Worm (Caenorhabditis elegans) whole organism, young adult: ENCODE data around the gene svh-11.

ENCODE experiments used
- F23B12.7 ChIP-seq: sonication (generic microtip); optimal IDR thresholded peaks from 2 replicates; lab custom pipeline; 2017; ENCODE audit warnings: missing genetic modification characterization, mild to moderate bottlenecking, missing compliant biosample characterization, antibody characterized with exemption, moderate library complexity; ENCODE audit not compliant: insufficient read depth
- F49E8.2 ChIP-seq: sonication (generic microtip); optimal IDR thresholded peaks from 3 replicates; lab custom pipeline; 2017; ENCODE audit warnings: missing genetic modification characterization, mild to moderate bottlenecking, missing compliant biosample characterization, antibody characterized with exemption, moderate library complexity; ENCODE audit not compliant: insufficient read depth
- F52B5.7 ChIP-seq: sonication (generic microtip); optimal IDR thresholded peaks from 2 replicates; lab custom pipeline; 2016; ENCODE audit warnings: mild to moderate bottlenecking, missing genetic modification characterization, missing compliant biosample characterization
- K12H6.12 ChIP-seq: fragments of 200-800 bp; sonication (Bioruptor generic); optimal IDR thresholded peaks from 2 replicates; lab custom pipeline; 2018; ENCODE audit warnings: mild to moderate bottlenecking, missing genetic modification characterization, missing compliant biosample characterization
- Y67H2A.10 ChIP-seq: fragments of 200-800 bp; sonication (Bioruptor generic); conservative IDR thresholded peaks from 2 replicates; pipeline ENCODE4 v1.3.6; 2022; ENCODE audit warnings: missing genetic modification reagents, missing genetic modification characterization, missing compliant biosample characterization
- ZK185.1 ChIP-seq: sonication (generic microtip); optimal IDR thresholded peaks from 2 replicates; lab custom pipeline; 2016; ENCODE audit warnings: mild to moderate bottlenecking, missing genetic modification characterization, missing compliant biosample characterization; ENCODE audit not compliant: poor library complexity, severe bottlenecking
- ama-1 ChIP-seq, 3 experiments: fragments of 150-350 bp in 1 of 3; sonication (generic microtip) in 2 of 3; optimal IDR thresholded peaks; 2 replicates each; lab custom pipeline; 2014 to 2018; ENCODE audit warnings: missing biosample characterization in 2 of 3, missing genetic modification characterization in 2 of 3, missing genetic modification reagents in 2 of 3
- aptf-2 ChIP-seq: fragments of 200-800 bp; sonication (Bioruptor generic); conservative IDR thresholded peaks from 2 replicates; pipeline ENCODE4 v1.3.6; 2022; ENCODE audit warnings: missing genetic modification reagents, missing genetic modification characterization, missing compliant biosample characterization
- aptf-3 ChIP-seq: fragments of 200-800 bp; sonication (Bioruptor generic); IDR thresholded peaks from 2 replicates; pipeline ENCODE4 v1.3.6; 2022; ENCODE audit warnings: missing genetic modification characterization, missing compliant biosample characterization
- atf-7 ChIP-seq: sonication (generic microtip); optimal IDR thresholded peaks from 2 replicates; lab custom pipeline; 2017; ENCODE audit warnings: mild to moderate bottlenecking, missing genetic modification characterization, missing compliant biosample characterization
- attf-3 ChIP-seq: fragments of 200-800 bp; sonication (Bioruptor generic); conservative IDR thresholded peaks from 2 replicates; pipeline ENCODE4 v1.3.6; 2022; ENCODE audit warnings: missing genetic modification reagents, missing genetic modification characterization, missing compliant biosample characterization
- attf-5 ChIP-seq: fragments of 200-800 bp; sonication (Bioruptor generic); optimal IDR thresholded peaks from 2 replicates; lab custom pipeline; 2018; ENCODE audit warnings: mild to moderate bottlenecking, missing genetic modification characterization, missing compliant biosample characterization
- ceh-100 ChIP-seq: fragments of 200-800 bp; sonication (Bioruptor generic); IDR thresholded peaks from 2 replicates; pipeline ENCODE4 v1.3.6; 2022; ENCODE audit warnings: missing genetic modification reagents, missing genetic modification characterization, missing compliant biosample characterization
- ceh-40 ChIP-seq: fragments of 200-800 bp; sonication (Bioruptor generic); IDR thresholded peaks from 2 replicates; pipeline ENCODE4 v1.3.6; 2022; ENCODE audit warnings: missing genetic modification characterization, missing compliant biosample characterization
- ceh-58 ChIP-seq: fragments of 200-800 bp; sonication (Bioruptor generic); IDR thresholded peaks from 2 replicates; pipeline ENCODE4 v1.3.6; 2022; ENCODE audit warnings: missing genetic modification characterization, missing compliant biosample characterization
- ceh-79 ChIP-seq: sonication (generic microtip); optimal IDR thresholded peaks from 2 replicates; lab custom pipeline; 2017; ENCODE audit warnings: mild to moderate bottlenecking, missing genetic modification characterization, missing compliant biosample characterization
- dox-1 ChIP-seq: fragments of 200-800 bp; sonication (Bioruptor generic); IDR thresholded peaks from 2 replicates; pipeline ENCODE4 v1.3.6; 2022; ENCODE audit warnings: missing genetic modification reagents, missing genetic modification characterization, missing compliant biosample characterization
- egrh-3 ChIP-seq: fragments of 200-800 bp; sonication (Bioruptor generic); IDR thresholded peaks from 2 replicates; pipeline ENCODE4 v1.3.6; 2022; ENCODE audit warnings: missing genetic modification reagents, missing genetic modification characterization, missing compliant biosample characterization
- ekl-4 ChIP-seq: fragments of 200-800 bp; sonication (Bioruptor generic); IDR thresholded peaks from 2 replicates; pipeline ENCODE4 v1.3.6; 2022; ENCODE audit warnings: missing genetic modification reagents, missing genetic modification characterization, missing compliant biosample characterization
- ets-4 ChIP-seq: fragments of 200-800 bp; sonication (Bioruptor generic); optimal IDR thresholded peaks from 2 replicates; lab custom pipeline; 2018; ENCODE audit warnings: mild to moderate bottlenecking, missing genetic modification characterization, missing compliant biosample characterization
- fkh-3 ChIP-seq: sonication (generic microtip); optimal IDR thresholded peaks from 2 replicates; lab custom pipeline; 2016; ENCODE audit warnings: mild to moderate bottlenecking, missing genetic modification characterization, missing compliant biosample characterization
- hmg-1.2 ChIP-seq: fragments of 200-800 bp; sonication (Bioruptor generic); IDR thresholded peaks from 2 replicates; pipeline ENCODE4 v1.3.6; 2022; ENCODE audit warnings: missing genetic modification reagents, missing genetic modification characterization, missing compliant biosample characterization
- lir-1 ChIP-seq: fragments of 200-800 bp; sonication (Bioruptor generic); conservative IDR thresholded peaks from 2 replicates; pipeline ENCODE4 v1.3.6; 2022; ENCODE audit warnings: missing genetic modification reagents, missing genetic modification characterization, missing compliant biosample characterization
- lsl-1 ChIP-seq: fragments of 200-800 bp; sonication (Bioruptor generic); optimal IDR thresholded peaks from 2 replicates; lab custom pipeline; 2018; ENCODE audit warnings: mild to moderate bottlenecking, missing genetic modification characterization, moderate library complexity, missing compliant biosample characterization
- lsy-27 ChIP-seq: sonication (generic microtip); optimal IDR thresholded peaks from 2 replicates; lab custom pipeline; 2017; ENCODE audit warnings: missing genetic modification characterization, mild to moderate bottlenecking, missing compliant biosample characterization, antibody characterized with exemption, missing genotype, borderline replicate concordance; ENCODE audit not compliant: insufficient read depth
- madf-3 ChIP-seq: fragments of 200-800 bp; sonication (Bioruptor generic); IDR thresholded peaks from 2 replicates; pipeline ENCODE4 v1.3.6; 2022; ENCODE audit warnings: missing genetic modification reagents, missing genetic modification characterization, missing compliant biosample characterization
- madf-6 ChIP-seq: fragments of 200-800 bp; sonication (Bioruptor generic); IDR thresholded peaks from 2 replicates; pipeline ENCODE4 v1.3.6; 2022; ENCODE audit warnings: missing genetic modification reagents, missing genetic modification characterization, missing compliant biosample characterization
- nfya-1 ChIP-seq: sonication (generic microtip); optimal IDR thresholded peaks from 2 replicates; lab custom pipeline; 2017; ENCODE audit warnings: antibody characterized with exemption, missing compliant biosample characterization, missing genetic modification characterization, borderline replicate concordance; ENCODE audit not compliant: insufficient read depth
- nhr-179 ChIP-seq: sonication (generic microtip); optimal IDR thresholded peaks from 2 replicates; lab custom pipeline; 2016; ENCODE audit warnings: mild to moderate bottlenecking, missing genetic modification characterization, missing compliant biosample characterization
- nhr-27 ChIP-seq: fragments of 200-800 bp; sonication (Bioruptor generic); optimal IDR thresholded peaks from 2 replicates; lab custom pipeline; 2018; ENCODE audit warnings: mild to moderate bottlenecking, missing genetic modification characterization, moderate library complexity, missing compliant biosample characterization
- nhr-80 ChIP-seq: sonication (generic microtip); optimal IDR thresholded peaks from 2 replicates; lab custom pipeline; 2016; ENCODE audit warnings: missing genetic modification characterization, missing compliant biosample characterization
- pha-4 ChIP-seq: fragments of 150-350 bp; sonication (generic microtip); optimal IDR thresholded peaks from 2 replicates; lab custom pipeline; 2014; ENCODE audit warnings: missing biosample characterization, missing genetic modification reagents, missing genetic modification characterization
- rec-8 ChIP-seq, 2 experiments: sonication (generic microtip); optimal IDR thresholded peaks; 2 replicates each; lab custom pipeline; 2016; ENCODE audit warnings: mild to moderate bottlenecking in 2 of 2, missing genetic modification characterization in 2 of 2, missing genetic modification reagents in 2 of 2, missing genotype in 2 of 2, missing biosample characterization in 1 of 2, missing compliant biosample characterization in 1 of 2, moderate library complexity in 1 of 2
- repo-1 ChIP-seq: sonication (generic microtip); optimal IDR thresholded peaks from 2 replicates; lab custom pipeline; 2017; ENCODE audit warnings: mild to moderate bottlenecking, missing genetic modification characterization, missing compliant biosample characterization
- sea-2 ChIP-seq: fragments of 200-800 bp; sonication (Bioruptor generic); IDR thresholded peaks from 2 replicates; pipeline ENCODE4 v1.3.6; 2022; ENCODE audit warnings: missing genetic modification characterization, missing compliant biosample characterization
- snpc-1.3 ChIP-seq: sonication (generic microtip); optimal IDR thresholded peaks from 2 replicates; lab custom pipeline; 2017; ENCODE audit warnings: missing genetic modification characterization, mild to moderate bottlenecking, missing compliant biosample characterization, antibody characterized with exemption, moderate library complexity, missing genotype, missing genetic modification reagents; ENCODE audit not compliant: insufficient read depth
- snpc-3.4 ChIP-seq: sonication (generic microtip); optimal IDR thresholded peaks from 2 replicates; lab custom pipeline; 2017; ENCODE audit warnings: missing genetic modification characterization, mild to moderate bottlenecking, missing compliant biosample characterization, antibody characterized with exemption, moderate library complexity, missing genotype, missing genetic modification reagents
- somi-1 ChIP-seq: fragments of 200-800 bp; sonication (Bioruptor generic); optimal IDR thresholded peaks from 2 replicates; lab custom pipeline; 2018; ENCODE audit warnings: mild to moderate bottlenecking, missing genetic modification characterization, missing compliant biosample characterization
- sptf-2 ChIP-seq: fragments of 200-800 bp; sonication (Bioruptor generic); optimal IDR thresholded peaks from 2 replicates; lab custom pipeline; 2018; ENCODE audit warnings: mild to moderate bottlenecking, missing genetic modification characterization, missing compliant biosample characterization
- tlf-1 ChIP-seq: fragments of 200-800 bp; sonication (Bioruptor generic); optimal IDR thresholded peaks from 2 replicates; lab custom pipeline; 2018; ENCODE audit warnings: mild to moderate bottlenecking, missing genetic modification characterization, missing compliant biosample characterization
- ztf-18 ChIP-seq: sonication (generic microtip); optimal IDR thresholded peaks from 2 replicates; lab custom pipeline; 2016; ENCODE audit warnings: missing genotype, mild to moderate bottlenecking, missing genetic modification characterization, missing compliant biosample characterization
- ztf-25 ChIP-seq: fragments of 200-800 bp; sonication (Bioruptor generic); IDR thresholded peaks from 2 replicates; pipeline ENCODE4 v1.3.6; 2022; ENCODE audit warnings: missing genetic modification reagents, missing genetic modification characterization, missing compliant biosample characterization

Gene svh-11

DNA sequence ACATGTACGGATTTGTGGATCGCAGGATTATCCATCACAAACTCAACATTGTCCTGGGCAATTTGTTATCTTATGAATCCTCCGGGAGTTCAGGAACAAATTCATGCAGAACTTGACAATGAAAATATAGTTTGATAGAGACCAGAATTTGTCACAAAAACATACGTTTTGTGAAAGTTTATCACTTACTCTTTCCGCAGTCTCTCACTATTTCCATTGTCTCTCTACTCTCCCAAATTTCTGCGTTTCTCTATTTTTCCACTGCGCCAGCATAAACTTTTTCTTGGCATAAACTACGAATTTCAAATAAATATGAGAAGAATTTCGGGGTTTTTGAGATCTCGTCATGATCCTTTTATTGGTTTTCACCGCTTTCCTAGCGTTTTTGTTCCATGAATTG lies 35.7 kb downstream of the svh-11 start, which contains the start of gene cyp-33C3:
TSS of gene cyp-33C3 (plus strand) at position 149 of the 400 bp plus-strand sequence.
- no peak for TF ChIP-seq madf-3 (GFP tag; lab: Robert Waterston, UW)
- peak; percentile 41; the same call in 1 of the 2 replicates for TF ChIP-seq hmg-1.2 (GFP tag; lab: Robert Waterston, UW)
- no peak for TF ChIP-seq F49E8.2 (tag; lab: Kevin White, UChicago)

DNA sequence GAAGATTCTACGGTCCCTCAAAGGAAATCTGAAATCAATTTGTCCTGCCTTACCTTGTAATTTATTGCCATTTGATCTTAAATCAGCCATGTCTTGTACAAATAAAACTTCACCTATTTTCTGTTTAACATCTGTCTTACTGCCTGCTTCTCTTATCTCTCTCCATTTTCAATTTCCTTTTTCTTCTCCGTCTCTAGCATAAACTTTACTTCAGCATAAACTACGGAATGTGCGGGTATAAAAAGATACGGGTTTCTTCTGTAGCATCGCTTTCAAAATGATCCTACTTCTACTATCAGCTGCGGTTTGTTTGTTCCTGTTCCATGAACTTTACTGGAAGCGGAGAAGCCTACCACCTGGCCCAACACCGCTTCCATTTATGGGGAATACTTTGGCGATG lies 37.9 kb downstream of the svh-11 start, which contains the start of gene cyp-33C5:
TSS of gene cyp-33C5 (plus strand) at position 254 of the 400 bp plus-strand sequence.
- TF ChIP-seq ZK185.1 (no peak), nhr-80 (tag; lab: Kevin White, UChicago) (peak; percentile 4), hmg-1.2 (GFP tag; lab: Robert Waterston, UW) (peak; percentile 80; the same call in 1 of the 2 replicates)

DNA sequence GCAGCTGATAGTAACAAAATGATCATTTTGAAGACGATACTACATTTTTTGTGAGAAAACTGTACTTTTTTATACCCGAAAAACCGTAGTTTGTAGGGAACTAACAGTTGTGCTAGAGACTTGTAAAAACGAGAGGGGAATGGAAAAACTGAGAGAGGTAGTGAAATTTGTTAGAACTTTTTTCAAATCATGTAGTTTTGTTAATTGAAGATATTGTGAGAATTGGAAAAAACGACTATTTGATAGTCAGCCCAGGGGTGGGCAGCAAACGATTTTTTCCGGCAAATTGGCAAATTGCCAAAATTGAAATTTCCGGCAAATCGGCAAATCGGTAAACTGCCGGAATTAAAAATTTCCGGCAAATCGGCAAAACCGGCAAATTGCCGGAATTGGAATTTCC lies 42.4 kb downstream of the svh-11 start, which contains the start of gene cyp-33C6:
TSS of gene cyp-33C6 (minus strand) at position 101 of the 400 bp plus-strand sequence.
- no peak for TF ChIP-seq attf-5 (GFP tag; lab: Kevin White, UChicago)
- no peak for TF ChIP-seq snpc-3.4 (tag; lab: Kevin White, UChicago)
- TF ChIP-seq aptf-3 (GFP tag; lab: Robert Waterston, UW) = no peak
- no peak for TF ChIP-seq ceh-100 (GFP tag; lab: Robert Waterston, UW)
- no peak for TF ChIP-seq rec-8 (tag; optimal IDR thresholded peaks at IDR 0.05; lab: Kevin White, UChicago)
- no peak for TF ChIP-seq atf-7 (tag; lab: Kevin White, UChicago)
- no peak for TF ChIP-seq madf-6 (GFP tag; lab: Robert Waterston, UW)
- no peak for TF ChIP-seq lir-1 (GFP tag; lab: Robert Waterston, UW)
- TF ChIP-seq nhr-179 (tag; lab: Kevin White, UChicago) = no peak
- TF ChIP-seq Y67H2A.10 = no peak
- TF ChIP-seq aptf-2 (GFP tag; lab: Robert Waterston, UW) = no peak
- TF ChIP-seq K12H6.12 = no peak
- TF ChIP-seq ceh-79 = no peak
- no peak for TF ChIP-seq attf-3
- no peak for TF ChIP-seq F52B5.7 (tag; lab: Kevin White, UChicago)

DNA sequence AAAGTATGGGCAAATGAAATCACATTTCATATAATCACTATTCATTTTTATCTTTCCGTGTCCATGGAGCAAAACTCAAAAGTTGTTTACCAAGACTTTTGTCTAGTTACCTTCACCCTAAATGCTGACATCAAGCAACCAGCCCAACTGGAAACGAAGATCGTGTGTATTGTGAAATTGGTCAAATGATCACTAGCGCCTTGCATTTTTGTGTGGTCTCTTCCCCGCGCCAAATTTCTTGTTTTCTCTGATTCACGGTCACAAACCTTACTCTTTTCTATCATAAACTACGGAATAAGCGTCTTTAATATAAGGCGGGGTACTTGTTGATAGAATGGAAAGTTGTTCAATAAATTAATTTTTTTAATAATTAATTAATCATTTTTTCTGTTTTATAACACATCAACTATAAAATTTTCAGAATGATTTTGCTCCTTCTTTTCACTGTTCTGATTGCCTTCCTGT lies 43.3 kb downstream of the svh-11 start, which contains the start of gene cyp-33C7:
TSS of gene cyp-33C7 (plus strand) at position 415 of the 465 bp plus-strand sequence.
- TF ChIP-seq sptf-2 (GFP tag; lab: Kevin White, UChicago) (no peak), ama-1 (optimal IDR thresholded peaks at IDR 0.05; lab: Kevin White, UChicago) (no peak), ama-1 (GFP tag; optimal IDR thresholded peaks at IDR 0.05; lab: Kevin White, UChicago) (no peak), somi-1 (GFP tag; lab: Kevin White, UChicago) (no peak), ekl-4 (GFP tag; lab: Robert Waterston, UW) (no peak), fkh-3 (tag; lab: Kevin White, UChicago) (no peak), repo-1 (tag; lab: Kevin White, UChicago) (no peak), snpc-3.4 (tag; lab: Kevin White, UChicago) (no peak), ztf-25 (GFP tag; lab: Robert Waterston, UW) (no peak), ztf-18 (tag; lab: Kevin White, UChicago) (no peak), snpc-1.3 (no peak), tlf-1 (GFP tag; lab: Kevin White, UChicago) (no peak), dox-1 (GFP tag; lab: Robert Waterston, UW) (0 out of 2 replicates have a peak, but pooled peaks have one; percentile 46), lsl-1 (GFP tag; lab: Kevin White, UChicago) (no peak), attf-5 (GFP tag; lab: Kevin White, UChicago) (peak; percentile 56), ets-4 (no peak), ceh-58 (GFP tag; lab: Robert Waterston, UW) (no peak), ceh-40 (GFP tag; lab: Robert Waterston, UW) (no peak), nfya-1 (tag; lab: Kevin White, UChicago) (no peak), egrh-3 (no peak), lsy-27 (tag; lab: Kevin White, UChicago) (no peak), pha-4 (tag; lab: Kevin White, UChicago) (peak; percentile 62), nhr-27 (tag; lab: Kevin White, UChicago) (no peak), F23B12.7 (tag; lab: Kevin White, UChicago) (peak; percentile 9), sea-2 (GFP tag; lab: Robert Waterston, UW) (no peak)
